Worm (Caenorhabditis elegans) whole organism, young adult: Measurements from ENCODE around the gene moc-1.

Experiments
- B0035.1 ChIP-seq: sonication (generic microtip); optimal IDR thresholded peaks from 2 replicates; lab custom pipeline; 2016; ENCODE audit warnings: missing genetic modification characterization, mild to moderate bottlenecking, missing compliant biosample characterization, missing genotype, missing genetic modification reagents
- C06A6.2 ChIP-seq: fragments of 200-800 bp; sonication (Bioruptor generic); conservative IDR thresholded peaks from 2 replicates; pipeline ENCODE4 v1.3.6; 2022; ENCODE audit warnings: missing genetic modification characterization, missing compliant biosample characterization
- F10E7.11 ChIP-seq: sonication (generic microtip); optimal IDR thresholded peaks from 2 replicates; lab custom pipeline; 2017; ENCODE audit warnings: mild to moderate bottlenecking, missing genetic modification characterization, moderate library complexity, missing compliant biosample characterization
- F22D6.2 ChIP-seq: sonication (generic microtip); optimal IDR thresholded peaks from 2 replicates; lab custom pipeline; 2016; ENCODE audit warnings: mild to moderate bottlenecking, missing genetic modification characterization, missing compliant biosample characterization
- F57C9.4 ChIP-seq: sonication (generic microtip); optimal IDR thresholded peaks from 2 replicates; lab custom pipeline; 2017; ENCODE audit warnings: mild to moderate bottlenecking, missing genetic modification characterization, missing compliant biosample characterization
- Y56A3A.18 ChIP-seq: fragments of 200-800 bp; sonication (Bioruptor generic); IDR thresholded peaks from 2 replicates; pipeline ENCODE4 v1.3.6; 2022; ENCODE audit warnings: missing genetic modification reagents, missing genetic modification characterization, missing compliant biosample characterization
- Y67H2A.10 ChIP-seq: fragments of 200-800 bp; sonication (Bioruptor generic); conservative IDR thresholded peaks from 2 replicates; pipeline ENCODE4 v1.3.6; 2022; ENCODE audit warnings: missing genetic modification reagents, missing genetic modification characterization, missing compliant biosample characterization
- ZK185.1 ChIP-seq: sonication (generic microtip); optimal IDR thresholded peaks from 2 replicates; lab custom pipeline; 2016; ENCODE audit warnings: mild to moderate bottlenecking, missing genetic modification characterization, missing compliant biosample characterization; ENCODE audit not compliant: poor library complexity, severe bottlenecking
- aptf-2 ChIP-seq: fragments of 200-800 bp; sonication (Bioruptor generic); conservative IDR thresholded peaks from 2 replicates; pipeline ENCODE4 v1.3.6; 2022; ENCODE audit warnings: missing genetic modification reagents, missing genetic modification characterization, missing compliant biosample characterization
- aptf-3 ChIP-seq: fragments of 200-800 bp; sonication (Bioruptor generic); IDR thresholded peaks from 2 replicates; pipeline ENCODE4 v1.3.6; 2022; ENCODE audit warnings: missing genetic modification characterization, missing compliant biosample characterization
- attf-5 ChIP-seq: fragments of 200-800 bp; sonication (Bioruptor generic); optimal IDR thresholded peaks from 2 replicates; lab custom pipeline; 2018; ENCODE audit warnings: mild to moderate bottlenecking, missing genetic modification characterization, missing compliant biosample characterization
- ceh-27 ChIP-seq: fragments of 200-800 bp; sonication (Bioruptor generic); optimal IDR thresholded peaks from 2 replicates; lab custom pipeline; 2018; ENCODE audit warnings: mild to moderate bottlenecking, missing genetic modification characterization, moderate library complexity, missing compliant biosample characterization
- ceh-40 ChIP-seq: fragments of 200-800 bp; sonication (Bioruptor generic); IDR thresholded peaks from 2 replicates; pipeline ENCODE4 v1.3.6; 2022; ENCODE audit warnings: missing genetic modification characterization, missing compliant biosample characterization
- ceh-58 ChIP-seq: fragments of 200-800 bp; sonication (Bioruptor generic); IDR thresholded peaks from 2 replicates; pipeline ENCODE4 v1.3.6; 2022; ENCODE audit warnings: missing genetic modification characterization, missing compliant biosample characterization
- ceh-91 ChIP-seq: fragments of 200-800 bp; sonication (Bioruptor generic); IDR thresholded peaks from 2 replicates; pipeline ENCODE4 v1.3.6; 2022; ENCODE audit warnings: missing genetic modification reagents, missing genetic modification characterization, missing compliant biosample characterization
- die-1 ChIP-seq: sonication (generic microtip); optimal IDR thresholded peaks from 2 replicates; lab custom pipeline; 2016; ENCODE audit warnings: missing genotype, mild to moderate bottlenecking, missing genetic modification characterization, missing compliant biosample characterization
- hlh-12 ChIP-seq: sonication (generic microtip); optimal IDR thresholded peaks from 2 replicates; lab custom pipeline; 2016; ENCODE audit warnings: missing genetic modification characterization, missing compliant biosample characterization
- hmg-1.2 ChIP-seq: fragments of 200-800 bp; sonication (Bioruptor generic); IDR thresholded peaks from 2 replicates; pipeline ENCODE4 v1.3.6; 2022; ENCODE audit warnings: missing genetic modification reagents, missing genetic modification characterization, missing compliant biosample characterization
- hmg-20 ChIP-seq: fragments of 200-800 bp; sonication (Bioruptor generic); IDR thresholded peaks from 2 replicates; pipeline ENCODE4 v1.3.6; 2022; ENCODE audit warnings: missing genetic modification reagents, missing genetic modification characterization, missing compliant biosample characterization
- hsf-1 ChIP-seq: fragments of 200-800 bp; sonication (Bioruptor generic); IDR thresholded peaks from 2 replicates; pipeline ENCODE4 v1.3.6; 2022; ENCODE audit warnings: missing genetic modification reagents, missing genetic modification characterization, missing compliant biosample characterization
- let-607 ChIP-seq, 2 experiments: fragments of 200-800 bp in 1 of 2; sonication (Bioruptor generic) in 1 of 2; sonication (generic microtip) in 1 of 2; optimal IDR thresholded peaks; 2 replicates each; lab custom pipeline; 2016 to 2018; ENCODE audit warnings: mild to moderate bottlenecking in 2 of 2, missing compliant biosample characterization in 2 of 2, missing genetic modification characterization in 2 of 2, moderate library complexity in 2 of 2, missing genotype in 1 of 2
- lsy-27 ChIP-seq: sonication (generic microtip); optimal IDR thresholded peaks from 2 replicates; lab custom pipeline; 2017; ENCODE audit warnings: missing genetic modification characterization, mild to moderate bottlenecking, missing compliant biosample characterization, antibody characterized with exemption, missing genotype, borderline replicate concordance; ENCODE audit not compliant: insufficient read depth
- madf-10 ChIP-seq: sonication (generic microtip); optimal IDR thresholded peaks from 2 replicates; lab custom pipeline; 2016; ENCODE audit warnings: mild to moderate bottlenecking, missing genetic modification characterization, missing compliant biosample characterization
- madf-3 ChIP-seq: fragments of 200-800 bp; sonication (Bioruptor generic); IDR thresholded peaks from 2 replicates; pipeline ENCODE4 v1.3.6; 2022; ENCODE audit warnings: missing genetic modification reagents, missing genetic modification characterization, missing compliant biosample characterization
- madf-6 ChIP-seq: fragments of 200-800 bp; sonication (Bioruptor generic); IDR thresholded peaks from 2 replicates; pipeline ENCODE4 v1.3.6; 2022; ENCODE audit warnings: missing genetic modification reagents, missing genetic modification characterization, missing compliant biosample characterization
- mcd-1 ChIP-seq: fragments of 200-800 bp; sonication (Bioruptor generic); IDR thresholded peaks from 2 replicates; pipeline ENCODE4 v1.3.6; 2022; ENCODE audit warnings: missing genetic modification reagents, missing genetic modification characterization, missing compliant biosample characterization
- mes-4 ChIP-seq: sonication (generic microtip); optimal IDR thresholded peaks from 2 replicates; lab custom pipeline; 2016; ENCODE audit warnings: missing genotype, missing genetic modification characterization, missing compliant biosample characterization
- mxl-1 ChIP-seq: sonication (generic microtip); optimal IDR thresholded peaks from 2 replicates; lab custom pipeline; 2016; ENCODE audit warnings: missing genetic modification characterization, missing compliant biosample characterization
- nhr-27 ChIP-seq: fragments of 200-800 bp; sonication (Bioruptor generic); optimal IDR thresholded peaks from 2 replicates; lab custom pipeline; 2018; ENCODE audit warnings: mild to moderate bottlenecking, missing genetic modification characterization, moderate library complexity, missing compliant biosample characterization
- nhr-80 ChIP-seq: sonication (generic microtip); optimal IDR thresholded peaks from 2 replicates; lab custom pipeline; 2016; ENCODE audit warnings: missing genetic modification characterization, missing compliant biosample characterization
- nhr-90 ChIP-seq: sonication (generic microtip); optimal IDR thresholded peaks from 2 replicates; lab custom pipeline; 2016; ENCODE audit warnings: missing genotype, mild to moderate bottlenecking, missing genetic modification characterization, missing compliant biosample characterization
- pbrm-1 ChIP-seq: fragments of 200-800 bp; sonication (Bioruptor generic); IDR thresholded peaks from 2 replicates; pipeline ENCODE4 v1.3.6; 2022; ENCODE audit warnings: missing genetic modification reagents, missing genetic modification characterization, missing compliant biosample characterization
- snpc-1.3 ChIP-seq: sonication (generic microtip); optimal IDR thresholded peaks from 2 replicates; lab custom pipeline; 2017; ENCODE audit warnings: missing genetic modification characterization, mild to moderate bottlenecking, missing compliant biosample characterization, antibody characterized with exemption, moderate library complexity, missing genotype, missing genetic modification reagents; ENCODE audit not compliant: insufficient read depth
- snpc-4 ChIP-seq, 5 experiments: fragments of 150-350 bp in 1 of 5; sonication (generic microtip) in 4 of 5; optimal IDR thresholded peaks; 2 replicates each; lab custom pipeline; 2014 to 2018; ENCODE audit warnings: missing genetic modification characterization in 5 of 5, missing biosample characterization in 3 of 5, antibody characterized with exemption in 2 of 5, mild to moderate bottlenecking in 2 of 5, missing compliant biosample characterization in 2 of 5, missing genotype in 2 of 5, moderate library complexity in 2 of 5, missing genetic modification reagents in 1 of 5
- unc-130 ChIP-seq: sonication (generic microtip); optimal IDR thresholded peaks from 2 replicates; lab custom pipeline; 2016; ENCODE audit warnings: missing genetic modification reagents, missing genetic modification characterization, missing compliant biosample characterization
- unc-62 ChIP-seq: fragments of 150-350 bp; optimal IDR thresholded peaks from 2 replicates; lab custom pipeline; 2014; ENCODE audit warnings: missing biosample characterization, missing genetic modification reagents, missing genetic modification characterization
- ztf-25 ChIP-seq: fragments of 200-800 bp; sonication (Bioruptor generic); IDR thresholded peaks from 2 replicates; pipeline ENCODE4 v1.3.6; 2022; ENCODE audit warnings: missing genetic modification reagents, missing genetic modification characterization, missing compliant biosample characterization

The moc-1 gene

DNA sequence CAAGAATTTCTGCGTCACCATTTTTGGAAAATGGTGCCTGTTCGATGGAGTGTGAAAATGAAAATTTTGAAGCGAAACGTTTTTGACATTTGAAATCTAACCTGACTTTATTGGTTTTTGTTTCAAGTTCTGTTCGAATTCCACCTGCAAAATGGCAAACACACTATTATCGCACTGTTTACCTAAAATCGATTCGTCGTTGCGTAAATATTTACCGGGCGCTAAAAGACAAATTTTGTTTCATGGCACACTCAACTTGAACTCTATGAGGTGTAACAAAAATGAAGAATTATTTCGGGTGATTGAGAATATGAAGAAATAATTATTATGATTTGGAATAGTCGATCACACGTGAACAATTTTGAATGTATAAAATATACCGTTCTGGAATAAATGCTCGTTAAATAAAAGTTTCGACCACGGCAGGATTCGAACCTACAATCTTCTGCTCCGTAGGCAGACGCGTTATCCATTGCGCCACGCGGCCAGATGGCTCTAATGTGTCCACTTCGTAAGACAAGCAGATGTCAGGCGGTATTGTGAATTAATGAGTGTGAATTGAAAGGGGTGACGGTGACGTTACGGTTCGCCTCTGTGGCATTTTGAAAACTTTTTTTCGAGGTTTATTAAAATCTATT, 9.9 kb upstream of the moc-1 start (continued):
- 0 out of 2 replicates have a peak, but pooled peaks have one; percentile 61 for TF ChIP-seq ztf-25
- peak; percentile 89 for TF ChIP-seq snpc-1.3
- TF ChIP-seq lsy-27 (tag; lab: Kevin White, UChicago) = peak; percentile 28
- peak; percentile 55 for TF ChIP-seq attf-5 (GFP tag; lab: Kevin White, UChicago)
- peak; percentile 77 for TF ChIP-seq ZK185.1 (tag; lab: Kevin White, UChicago)
- TF ChIP-seq C06A6.2 (GFP tag; lab: Robert Waterston, UW) = 0 out of 2 replicates have a peak, but pooled peaks have one; percentile 10
- TF ChIP-seq aptf-2 = no peak
- peak; percentile 78 for TF ChIP-seq snpc-4 (GFP tag; optimal IDR thresholded peaks at IDR 0.05; lab: Kevin White, UChicago)
- TF ChIP-seq snpc-4 (tag; optimal IDR thresholded peaks at IDR 0.05; lab: Kevin White, UChicago) = peak in 3 of 4 experiments; percentile 23 to 77 (median 38)
- TF ChIP-seq ceh-58 (GFP tag; lab: Robert Waterston, UW) = no peak
- 0 out of 2 replicates have a peak, but pooled peaks have one; percentile 3 for TF ChIP-seq mcd-1 (GFP tag; lab: Robert Waterston, UW)
- no peak for TF ChIP-seq unc-62 (GFP tag; lab: Kevin White, UChicago)
- TF ChIP-seq aptf-3 (GFP tag; lab: Robert Waterston, UW) = no peak
- TF ChIP-seq mes-4 (tag; lab: Kevin White, UChicago) = peak; percentile 45
- TF ChIP-seq let-607 (tag; optimal IDR thresholded peaks at IDR 0.05; lab: Kevin White, UChicago) = peak in 1 of 2 experiments; percentile 39
- peak; percentile 52; the same call in 1 of the 2 replicates for TF ChIP-seq hmg-20 (GFP tag; lab: Robert Waterston, UW)
- TF ChIP-seq madf-6 (GFP tag; lab: Robert Waterston, UW) = peak; percentile 63; the same call in 1 of the 2 replicates
- TF ChIP-seq unc-130 (GFP tag; lab: Kevin White, UChicago) = peak; percentile 25
- no peak for TF ChIP-seq F57C9.4 (tag; lab: Kevin White, UChicago)
- no peak for TF ChIP-seq madf-3 (GFP tag; lab: Robert Waterston, UW)
- no peak for TF ChIP-seq Y67H2A.10 (GFP tag; lab: Robert Waterston, UW)
- TF ChIP-seq nhr-90 (tag; lab: Kevin White, UChicago) = peak; percentile 79
- no peak for TF ChIP-seq F10E7.11 (tag; lab: Kevin White, UChicago)
- TF ChIP-seq Y56A3A.18 (GFP tag; lab: Robert Waterston, UW) = peak; percentile 82; the same call in 1 of the 2 replicates
- TF ChIP-seq B0035.1 (tag; lab: Kevin White, UChicago) = peak; percentile 16
- TF ChIP-seq hlh-12 (tag; lab: Kevin White, UChicago) = no peak
- TF ChIP-seq F22D6.2 (tag; lab: Kevin White, UChicago) = no peak
- TF ChIP-seq pbrm-1 (GFP tag; lab: Robert Waterston, UW) = peak; percentile 85
- no peak for TF ChIP-seq nhr-27 (tag; lab: Kevin White, UChicago)
- peak; percentile 92 for TF ChIP-seq die-1 (tag; lab: Kevin White, UChicago)
- TF ChIP-seq madf-10 (tag; lab: Kevin White, UChicago) = peak; percentile 55
- peak; percentile 55 for TF ChIP-seq hmg-1.2 (GFP tag; lab: Robert Waterston, UW)
- TF ChIP-seq nhr-80 (tag; lab: Kevin White, UChicago) = peak; percentile 23
- peak; percentile 69 for TF ChIP-seq mxl-1 (tag; lab: Kevin White, UChicago)
- peak; percentile 56; the same call in 1 of the 2 replicates for TF ChIP-seq hsf-1 (GFP tag; lab: Robert Waterston, UW)
- TF ChIP-seq ceh-91 (GFP tag; lab: Robert Waterston, UW) = 0 out of 2 replicates have a peak, but pooled peaks have one; percentile 23
- no peak for TF ChIP-seq ceh-40
- peak; percentile 10 for TF ChIP-seq ceh-27
